Worm (Caenorhabditis elegans) whole organism, L3 larva: ENCODE results near the gene F49E11.7.
A peak's percentile ranks its signal among the peaks of the same experiment; 100 is the strongest.

Experiments
- R02D3.7 ChIP-seq: fragments of 150-350 bp; optimal IDR thresholded peaks from 2 replicates; lab custom pipeline; 2014; ENCODE audit warnings: missing biosample characterization, missing genetic modification characterization
- aly-2 ChIP-seq: fragments of 150-350 bp; optimal IDR thresholded peaks from 2 replicates; lab custom pipeline; 2014; ENCODE audit warnings: missing biosample characterization, missing genetic modification characterization
- ceh-16 ChIP-seq: sonication (generic microtip); optimal IDR thresholded peaks from 2 replicates; lab custom pipeline; 2017; ENCODE audit warnings: missing biosample characterization, missing genetic modification characterization
- egl-27 ChIP-seq: sonication (generic microtip); optimal IDR thresholded peaks from 4 replicates; lab custom pipeline; 2017; ENCODE audit warnings: missing biosample characterization, missing genetic modification reagents, missing genetic modification characterization
- elt-1 ChIP-seq: fragments of 150-350 bp; optimal IDR thresholded peaks from 2 replicates; lab custom pipeline; 2014; ENCODE audit warnings: missing biosample characterization, missing genetic modification characterization
- elt-3 ChIP-seq, 3 experiments: fragments of 150-350 bp in 1 of 3; sonication (generic microtip) in 2 of 3; optimal IDR thresholded peaks; 2 replicates in 2 of 3; 4 replicates in 1 of 3; lab custom pipeline; 2014 to 2017; ENCODE audit warnings: missing biosample characterization in 3 of 3, missing genetic modification characterization in 3 of 3
- eor-1 ChIP-seq, 2 experiments: fragments of 150-350 bp; optimal IDR thresholded peaks; 2 replicates each; lab custom pipeline; 2014 to 2018; ENCODE audit warnings: missing biosample characterization in 2 of 2, missing genetic modification characterization in 2 of 2
- fkh-10 ChIP-seq: sonication (generic microtip); optimal IDR thresholded peaks from 2 replicates; lab custom pipeline; 2017; ENCODE audit warnings: missing biosample characterization, missing genetic modification reagents, missing genetic modification characterization
- nhr-23 ChIP-seq: fragments of 150-350 bp; optimal IDR thresholded peaks from 2 replicates; lab custom pipeline; 2014; ENCODE audit warnings: missing biosample characterization, missing genetic modification reagents, missing genetic modification characterization
- nhr-237 ChIP-seq: fragments of 150-350 bp; optimal IDR thresholded peaks from 2 replicates; lab custom pipeline; 2014; ENCODE audit warnings: missing biosample characterization, missing genetic modification characterization
- nhr-25 ChIP-seq: sonication (generic microtip); optimal IDR thresholded peaks from 2 replicates; lab custom pipeline; 2017; ENCODE audit warnings: missing biosample characterization, missing genetic modification characterization
- nhr-28 ChIP-seq: fragments of 150-350 bp; optimal IDR thresholded peaks from 2 replicates; lab custom pipeline; 2014; ENCODE audit warnings: missing biosample characterization, missing genetic modification characterization
- nhr-43 ChIP-seq: sonication (generic microtip); optimal IDR thresholded peaks from 2 replicates; lab custom pipeline; 2016; ENCODE audit warnings: mild to moderate bottlenecking, missing genetic modification characterization, missing compliant biosample characterization; ENCODE audit not compliant: poor library complexity, severe bottlenecking
- pqm-1 ChIP-seq: fragments of 150-350 bp; optimal IDR thresholded peaks from 2 replicates; lab custom pipeline; 2017; ENCODE audit warnings: missing biosample characterization, missing genetic modification characterization, inconsistent platforms
- snpc-4 ChIP-seq: fragments of 150-350 bp; optimal IDR thresholded peaks from 2 replicates; lab custom pipeline; 2014; ENCODE audit warnings: missing biosample characterization, missing genetic modification characterization
- unc-39 ChIP-seq: sonication (generic microtip); optimal IDR thresholded peaks from 4 replicates; lab custom pipeline; 2017; ENCODE audit warnings: missing biosample characterization, missing genetic modification characterization
- zag-1 ChIP-seq: fragments of 150-350 bp; optimal IDR thresholded peaks from 2 replicates; lab custom pipeline; 2014; ENCODE audit warnings: missing biosample characterization, missing genetic modification characterization
- ztf-4 ChIP-seq: fragments of 150-350 bp; optimal IDR thresholded peaks from 2 replicates; lab custom pipeline; 2014; ENCODE audit warnings: missing biosample characterization, missing genetic modification characterization

The F49E11.7 gene

ce11 chrIV:13098652-13099051 lies 46.0 kb downstream of the F49E11.7 start, which contains the start of the genes dli-1, tin-9.2 and exos-4.1 (continued):
- TF ChIP-seq egl-27 (tag; lab: Kevin White, UChicago) (no peak), snpc-4 (tag; lab: Kevin White, UChicago) (peak; percentile 31), elt-3 (tag; optimal IDR thresholded peaks at IDR 0.05; lab: Kevin White, UChicago) (no peak), ceh-16 (tag; lab: Kevin White, UChicago) (no peak), eor-1 (tag; optimal IDR thresholded peaks at IDR 0.05; lab: Kevin White, UChicago) (no peak)

- no peak for TF ChIP-seq pqm-1
- TF ChIP-seq nhr-23 (tag; lab: Kevin White, UChicago), result no peak
- no peak for TF ChIP-seq nhr-237 (tag; lab: Kevin White, UChicago)
- TF ChIP-seq unc-39 (tag; lab: Kevin White, UChicago), result no peak
- TF ChIP-seq R02D3.7, result no peak
- no peak for TF ChIP-seq ztf-4 (tag; lab: Kevin White, UChicago)
- TF ChIP-seq eor-1 (tag; optimal IDR thresholded peaks at IDR 0.05; lab: Kevin White, UChicago), result no peak
- TF ChIP-seq nhr-25 (tag; lab: Kevin White, UChicago), result no peak
- TF ChIP-seq fkh-10 (GFP tag; lab: Kevin White, UChicago), result no peak
- TF ChIP-seq nhr-28 (tag; lab: Kevin White, UChicago), result no peak
- TF ChIP-seq, all 47 proteins: peak for 0
Measured at ce11 chrIV:13100415-13100814, 47.7 kb downstream of the F49E11.7 start, which contains the start of gene fask-1. TSS of gene fask-1 (plus strand) at chrIV:13100715.

- TF ChIP-seq zag-1 (tag; lab: Kevin White, UChicago) (no peak), aly-2 (tag; lab: Kevin White, UChicago) (no peak), ztf-4 (tag; lab: Kevin White, UChicago) (no peak), nhr-43 (tag; lab: Kevin White, UChicago) (no peak), elt-1 (tag; lab: Kevin White, UChicago) (no peak)
Measured at ce11 chrIV:13104900-13105299, 52.2 kb downstream of the F49E11.7 start, which contains the start of gene rde-11. TSS of gene rde-11 (plus strand) at chrIV:13105200.
